Fruit fly (Drosophila melanogaster) whole organism, embryonic: ENCODE measurements around the gene CG7065.

Experiments used
- Asciz ChIP-seq: fragments of 200-800 bp; sonication (Bioruptor generic); optimal IDR thresholded peaks from 2 replicates; lab custom pipeline; 2017; ENCODE audit warnings: missing biosample characterization, mild to moderate bottlenecking, missing genetic modification characterization, missing genetic modification reagents
- CG10209 ChIP-seq: fragments of 200-800 bp; sonication (Bioruptor generic); optimal IDR thresholded peaks from 3 replicates; lab custom pipeline; 2017; ENCODE audit warnings: missing biosample characterization, mild to moderate bottlenecking, missing genetic modification characterization, missing genetic modification reagents
- CG1024 ChIP-seq: fragments of 200-800 bp; sonication (Bioruptor generic); IDR thresholded peaks from 2 replicates; pipeline ENCODE4 v1.3.6; 2022; ENCODE audit warnings: missing biosample characterization, missing genetic modification characterization
- CG10274 ChIP-seq: fragments of 200-800 bp; sonication (Bioruptor generic); optimal IDR thresholded peaks from 3 replicates; lab custom pipeline; 2017; ENCODE audit warnings: missing biosample characterization, mild to moderate bottlenecking, missing genetic modification characterization
- CG11093 ChIP-seq: fragments of 200-800 bp; sonication (Bioruptor generic); IDR thresholded peaks from 3 replicates; pipeline ENCODE4 v1.3.6; 2022; ENCODE audit warnings: missing biosample characterization, missing genetic modification characterization
- CG11247 ChIP-seq: fragments of 200-800 bp; sonication (Bioruptor generic); IDR thresholded peaks from 2 replicates; pipeline ENCODE4 v1.3.6; 2022; ENCODE audit warnings: missing biosample characterization, missing genetic modification characterization
- CG12659 ChIP-seq: fragments of 200-800 bp; sonication (Bioruptor generic); optimal IDR thresholded peaks from 3 replicates; lab custom pipeline; 2017; ENCODE audit warnings: mild to moderate bottlenecking, missing biosample characterization, missing genetic modification reagents, missing genetic modification characterization
- CG12769 ChIP-seq: fragments of 200-800 bp; sonication (Bioruptor generic); optimal IDR thresholded peaks from 2 replicates; lab custom pipeline; 2019; ENCODE audit warnings: missing biosample characterization, mild to moderate bottlenecking, missing genetic modification characterization, moderate library complexity
- CG15073 ChIP-seq: fragments of 200-800 bp; sonication (Bioruptor generic); optimal IDR thresholded peaks from 2 replicates; lab custom pipeline; 2016; ENCODE audit warnings: missing biosample characterization, missing genetic modification characterization
- CG1602 ChIP-seq: fragments of 200-800 bp; sonication (Bioruptor generic); optimal IDR thresholded peaks from 3 replicates; lab custom pipeline; 2016; ENCODE audit warnings: missing biosample characterization, missing genetic modification characterization
- CG18011 ChIP-seq: fragments of 200-800 bp; sonication (Bioruptor generic); optimal IDR thresholded peaks from 2 replicates; lab custom pipeline; 2017; ENCODE audit warnings: missing biosample characterization, missing genetic modification characterization, mild to moderate bottlenecking, moderate library complexity, missing genotype
- CG18262 ChIP-seq: fragments of 200-800 bp; optimal IDR thresholded peaks from 3 replicates; lab custom pipeline; 2019; ENCODE audit warnings: missing biosample characterization, mild to moderate bottlenecking, missing genetic modification characterization, moderate library complexity
- CG30020 ChIP-seq: fragments of 200-800 bp; optimal IDR thresholded peaks from 2 replicates; lab custom pipeline; 2019; ENCODE audit warnings: missing biosample characterization, mild to moderate bottlenecking, missing genetic modification characterization, moderate library complexity
- CG34376 ChIP-seq: fragments of 200-800 bp; sonication (Bioruptor generic); optimal IDR thresholded peaks from 2 replicates; lab custom pipeline; 2018; ENCODE audit warnings: missing biosample characterization, mild to moderate bottlenecking, missing genetic modification characterization
- Chrac-16 ChIP-seq: fragments of 200-800 bp; sonication (Bioruptor generic); optimal IDR thresholded peaks from 3 replicates; lab custom pipeline; 2016; ENCODE audit warnings: missing biosample characterization, missing genetic modification characterization
- D19A ChIP-seq: fragments of 200-800 bp; optimal IDR thresholded peaks from 3 replicates; lab custom pipeline; 2019; ENCODE audit warnings: missing biosample characterization, mild to moderate bottlenecking, missing genetic modification characterization, moderate library complexity
- Drgx ChIP-seq: fragments of 200-800 bp; sonication (Bioruptor generic); IDR thresholded peaks from 2 replicates; pipeline ENCODE4 v1.3.6; 2022; ENCODE audit warnings: missing biosample characterization, missing genetic modification characterization
- Ets65A ChIP-seq: fragments of 200-800 bp; sonication (Bioruptor generic); peaks from one replicate; lab custom pipeline; 2016; ENCODE audit warnings: missing biosample characterization, missing genetic modification characterization
- Gsc ChIP-seq: fragments of 200-800 bp; sonication (Bioruptor generic); IDR thresholded peaks from 2 replicates; pipeline ENCODE4 v1.3.6; 2022; ENCODE audit warnings: missing biosample characterization, missing genetic modification characterization
- Hr51 ChIP-seq, 2 experiments: fragments of 200-800 bp; sonication (Bioruptor generic); optimal IDR thresholded peaks; 2 replicates in 1 of 2; 3 replicates in 1 of 2; lab custom pipeline; 2016 to 2018; ENCODE audit warnings: missing biosample characterization in 2 of 2, missing genetic modification characterization in 2 of 2, mild to moderate bottlenecking in 1 of 2, moderate library complexity in 1 of 2
- Hr78 ChIP-seq, 2 experiments: fragments of 200-800 bp in 1 of 2; fragments of >200 bp in 1 of 2; sonication (Bioruptor generic) in 1 of 2; optimal IDR thresholded peaks; 2 replicates each; lab custom pipeline; 2017 to 2019; ENCODE audit warnings: missing biosample characterization in 2 of 2, missing genetic modification characterization in 2 of 2, mild to moderate bottlenecking in 1 of 2, moderate library complexity in 1 of 2
- Jarid2 ChIP-seq: fragments of 200-800 bp; sonication (Bioruptor generic); optimal IDR thresholded peaks from 3 replicates; lab custom pipeline; 2017; ENCODE audit warnings: mild to moderate bottlenecking, missing biosample characterization, missing genetic modification reagents, missing genetic modification characterization
- MBD-R2 ChIP-seq: fragments of 200-800 bp; sonication (Bioruptor generic); IDR thresholded peaks from 2 replicates; pipeline ENCODE4 v1.3.6; 2022; ENCODE audit warnings: missing biosample characterization, missing genetic modification characterization
- Meics ChIP-seq: fragments of 200-800 bp; sonication (Bioruptor generic); optimal IDR thresholded peaks from 2 replicates; lab custom pipeline; 2017; ENCODE audit warnings: missing biosample characterization, mild to moderate bottlenecking, missing genetic modification characterization
- PHDP ChIP-seq: fragments of 200-800 bp; sonication (Bioruptor generic); optimal IDR thresholded peaks from 3 replicates; lab custom pipeline; 2018; ENCODE audit warnings: missing biosample characterization, mild to moderate bottlenecking, missing genetic modification characterization, moderate library complexity
- Sox102F ChIP-seq: fragments of 200-800 bp; sonication (Bioruptor generic); optimal IDR thresholded peaks from 2 replicates; lab custom pipeline; 2018; ENCODE audit warnings: missing biosample characterization, mild to moderate bottlenecking, missing genetic modification characterization, moderate library complexity
- TFAM ChIP-seq: fragments of 200-800 bp; sonication (Bioruptor generic); optimal IDR thresholded peaks from 2 replicates; lab custom pipeline; 2017; ENCODE audit warnings: missing biosample characterization, missing genetic modification characterization, inconsistent platforms
- ase ChIP-seq: fragments of 200-800 bp; sonication (Bioruptor generic); IDR thresholded peaks from 3 replicates; pipeline ENCODE4 v1.3.6; 2022; ENCODE audit warnings: missing biosample characterization, missing genetic modification characterization
- az2 ChIP-seq: fragments of 200-800 bp; sonication (Bioruptor generic); optimal IDR thresholded peaks from 3 replicates; lab custom pipeline; 2016; ENCODE audit warnings: missing biosample characterization, missing genetic modification characterization
- btn ChIP-seq: fragments of 200-800 bp; sonication (Bioruptor generic); optimal IDR thresholded peaks from 2 replicates; lab custom pipeline; 2016; ENCODE audit warnings: missing biosample characterization, missing genetic modification characterization
- caup ChIP-seq: fragments of 200-800 bp; sonication (Bioruptor generic); optimal IDR thresholded peaks from 3 replicates; lab custom pipeline; 2017; ENCODE audit warnings: missing biosample characterization, mild to moderate bottlenecking, missing genetic modification characterization, moderate library complexity; ENCODE audit not compliant: severe bottlenecking
- chm ChIP-seq: fragments of 200-800 bp; sonication (Bioruptor generic); IDR thresholded peaks from 2 replicates; pipeline ENCODE4 v1.3.6; 2022; ENCODE audit warnings: missing biosample characterization, missing genetic modification characterization
- crc ChIP-seq: fragments of 200-800 bp; sonication (Bioruptor generic); optimal IDR thresholded peaks from 2 replicates; lab custom pipeline; 2016; ENCODE audit warnings: missing biosample characterization, missing genetic modification characterization
- cwo ChIP-seq: fragments of 200-800 bp; sonication (Bioruptor generic); optimal IDR thresholded peaks from 3 replicates; lab custom pipeline; 2017; ENCODE audit warnings: missing biosample characterization, missing genetic modification characterization, mild to moderate bottlenecking, moderate library complexity, missing genetic modification reagents
- da ChIP-seq: fragments of 200-800 bp; sonication (Bioruptor generic); optimal IDR thresholded peaks from 2 replicates; lab custom pipeline; 2016; ENCODE audit warnings: missing biosample characterization, missing genetic modification characterization
- disco-r ChIP-seq: fragments of 200-800 bp; sonication (Bioruptor generic); optimal IDR thresholded peaks from 2 replicates; lab custom pipeline; 2016; ENCODE audit warnings: missing biosample characterization, missing genetic modification characterization
- fu2 ChIP-seq: fragments of 200-800 bp; sonication (Bioruptor generic); optimal IDR thresholded peaks from 2 replicates; lab custom pipeline; 2016; ENCODE audit warnings: missing biosample characterization, missing genetic modification characterization
- gcm2 ChIP-seq: fragments of 200-800 bp; sonication (Bioruptor generic); optimal IDR thresholded peaks from 2 replicates; lab custom pipeline; 2016; ENCODE audit warnings: missing biosample characterization, missing genetic modification characterization
- hb ChIP-seq: fragments of 200-800 bp; sonication (Bioruptor generic); IDR thresholded peaks from 3 replicates; pipeline ENCODE4 v1.3.6; 2022; ENCODE audit warnings: missing biosample characterization, missing genetic modification characterization; ENCODE audit not compliant: partially characterized antibody
- hbn ChIP-seq: fragments of 200-800 bp; sonication (Bioruptor generic); IDR thresholded peaks from 2 replicates; pipeline ENCODE4 v1.3.6; 2022; ENCODE audit warnings: missing biosample characterization, missing genetic modification characterization; ENCODE audit not compliant: partially characterized antibody
- hth ChIP-seq: fragments of >200 bp; optimal IDR thresholded peaks from 2 replicates; lab custom pipeline; 2017; ENCODE audit warnings: inconsistent platforms
- klu ChIP-seq: fragments of 200-800 bp; sonication (Bioruptor generic); IDR thresholded peaks from 2 replicates; pipeline ENCODE4 v1.3.6; 2022; ENCODE audit warnings: missing biosample characterization, missing genetic modification characterization
- luna ChIP-seq: fragments of 200-800 bp; sonication (Bioruptor generic); optimal IDR thresholded peaks from 2 replicates; lab custom pipeline; 2016; ENCODE audit warnings: missing biosample characterization, missing genetic modification characterization
- phol ChIP-seq: fragments of 200-800 bp; sonication (Bioruptor generic); optimal IDR thresholded peaks from 3 replicates; lab custom pipeline; 2018; ENCODE audit warnings: missing biosample characterization, mild to moderate bottlenecking, missing genetic modification characterization, moderate library complexity
- psq ChIP-seq: fragments of 200-800 bp; sonication (Bioruptor generic); optimal IDR thresholded peaks from 2 replicates; lab custom pipeline; 2017; ENCODE audit warnings: missing biosample characterization, missing genetic modification characterization
- schlank ChIP-seq: fragments of 200-800 bp; sonication (Bioruptor generic); optimal IDR thresholded peaks from 2 replicates; lab custom pipeline; 2018; ENCODE audit warnings: missing biosample characterization, mild to moderate bottlenecking, missing genetic modification characterization
- scrt ChIP-seq: fragments of 200-800 bp; sonication (Bioruptor generic); optimal IDR thresholded peaks from 2 replicates; lab custom pipeline; 2018; ENCODE audit warnings: missing biosample characterization, mild to moderate bottlenecking, missing genetic modification characterization, moderate library complexity
- sd ChIP-seq: fragments of 200-800 bp; sonication (Bioruptor generic); optimal IDR thresholded peaks from 3 replicates; lab custom pipeline; 2018; ENCODE audit warnings: missing biosample characterization, mild to moderate bottlenecking, missing genetic modification characterization, moderate library complexity
- tio ChIP-seq: fragments of 200-800 bp; sonication (Bioruptor generic); optimal IDR thresholded peaks from 2 replicates; lab custom pipeline; 2017; ENCODE audit warnings: missing biosample characterization, missing genetic modification characterization, inconsistent platforms
- tna ChIP-seq: fragments of 200-800 bp; sonication (Bioruptor generic); IDR thresholded peaks from 2 replicates; pipeline ENCODE4 v1.3.6; 2022; ENCODE audit warnings: missing biosample characterization, missing genetic modification characterization; ENCODE audit not compliant: partially characterized antibody
- usp ChIP-seq: fragments of >200 bp; optimal IDR thresholded peaks from 2 replicates; lab custom pipeline; 2017; ENCODE audit warnings: missing biosample characterization, missing genetic modification characterization

Gene CG7065

dm6 chrX:9161912-9162311 lies 19.6 kb downstream of the CG7065 start, which contains the start of the genes Zpr1 and CG44532 (continued):
- TF ChIP-seq da (GFP tag; lab: Kevin White, UChicago) (no peak), sd (tag; lab: Kevin White, UChicago) (no peak), hb (GFP tag; lab: Robert Waterston, UW) (0 out of 3 replicates have a peak, but pooled peaks have one; percentile 17), CG11093 (GFP tag; lab: Robert Waterston, UW) (no peak), klu (GFP tag; lab: Robert Waterston, UW) (no peak), usp (no peak), schlank (tag; lab: Kevin White, UChicago) (no peak), CG1024 (GFP tag; lab: Robert Waterston, UW) (no peak), CG15073 (no peak), luna (GFP tag; lab: Kevin White, UChicago) (no peak), tna (GFP tag; lab: Robert Waterston, UW) (0 out of 2 replicates have a peak, but pooled peaks have one; percentile 14), Hr51 (GFP tag; optimal IDR thresholded peaks at IDR 0.05; lab: Kevin White, UChicago) (no peak), PHDP (no peak), crc (GFP tag; lab: Kevin White, UChicago) (no peak), chm (GFP tag; lab: Robert Waterston, UW) (no peak), Jarid2 (GFP tag; lab: Kevin White, UChicago) (no peak), caup (GFP tag; lab: Kevin White, UChicago) (no peak), CG18011 (no peak), hth (lab: Kevin White, UChicago) (no peak), MBD-R2 (GFP tag; lab: Robert Waterston, UW) (peak; percentile 66), CG12659 (GFP tag; lab: Kevin White, UChicago) (no peak), Asciz (GFP tag; lab: Kevin White, UChicago) (no peak), Hr78 (GFP tag; optimal IDR thresholded peaks at IDR 0.05; lab: Kevin White, UChicago) (no peak), disco-r (no peak), ase (GFP tag; lab: Robert Waterston, UW) (no peak), TFAM (GFP tag; lab: Kevin White, UChicago) (no peak), D19A (no peak), Sox102F (GFP tag; lab: Kevin White, UChicago) (no peak), CG30020 (no peak), scrt (GFP tag; lab: Kevin White, UChicago) (no peak), gcm2 (GFP tag; lab: Kevin White, UChicago) (no peak), tio (no peak), psq (GFP tag; lab: Kevin White, UChicago) (no peak), fu2 (GFP tag; lab: Kevin White, UChicago) (no peak), CG10209 (GFP tag; lab: Kevin White, UChicago) (no peak), btn (GFP tag; lab: Kevin White, UChicago) (no peak), phol (no peak), cwo (no peak), CG34376 (GFP tag; lab: Kevin White, UChicago) (no peak), Drgx (GFP tag; lab: Robert Waterston, UW) (no peak), CG12769 (tag; lab: Kevin White, UChicago) (no peak), Chrac-16 (GFP tag; lab: Kevin White, UChicago) (no peak), az2 (GFP tag; lab: Kevin White, UChicago) (no peak), hbn (peak; percentile 49), CG11247 (GFP tag; lab: Robert Waterston, UW) (no peak), Meics (GFP tag; lab: Kevin White, UChicago) (no peak), CG10274 (GFP tag; lab: Kevin White, UChicago) (no peak), CG1602 (no peak), Gsc (GFP tag; lab: Robert Waterston, UW) (no peak), CG18262 (tag; lab: Kevin White, UChicago) (no peak), Ets65A (no peak)
